Fruit fly (Drosophila melanogaster): ENCODE data around the gene SsRbeta.

The SsRbeta gene

dm6 chr3L:16160420-16161069 lies 31.1 kb downstream of the SsRbeta start (continued):
- TF ChIP-seq pdm3 (GFP tag; optimal IDR thresholded peaks at IDR 0.05): peak; percentile 53
- peak; percentile 52 for TF ChIP-seq achi (GFP tag; optimal IDR thresholded peaks at IDR 0.05)
- TF ChIP-seq fd59A (GFP tag; optimal IDR thresholded peaks at IDR 0.05): no peak
- TF ChIP-seq Ets21C (GFP tag; optimal IDR thresholded peaks at IDR 0.05): no peak
- peak; percentile 26 for TF ChIP-seq CG8632 (GFP tag; optimal IDR thresholded peaks at IDR 0.05)
- peak; percentile 27 for TF ChIP-seq net (GFP tag; optimal IDR thresholded peaks at IDR 0.05)
- TF ChIP-seq CG32006 (GFP tag; optimal IDR thresholded peaks at IDR 0.05): peak; percentile 68
- no peak for TF ChIP-seq topi (GFP tag; optimal IDR thresholded peaks at IDR 0.05)
- TF ChIP-seq Met (GFP tag; optimal IDR thresholded peaks at IDR 0.05): peak; percentile 31
- TF ChIP-seq CG6854 (GFP tag; optimal IDR thresholded peaks at IDR 0.05): no peak
- no peak for TF ChIP-seq salr (GFP tag; optimal IDR thresholded peaks at IDR 0.05)

dm6 chr3L:16161131-16161530 lies 31.7 kb downstream of the SsRbeta start:
- TF ChIP-seq CG16779 (tag; optimal IDR thresholded peaks at IDR 0.05) (no peak), lz (GFP tag; optimal IDR thresholded peaks at IDR 0.05) (no peak), eg (GFP tag; IDR thresholded peaks at IDR 0.05) (no peak), Sox14 (GFP tag; optimal IDR thresholded peaks at IDR 0.05) (no peak), CG6854 (GFP tag; optimal IDR thresholded peaks at IDR 0.05) (no peak), CG6808 (GFP tag; optimal IDR thresholded peaks at IDR 0.05) (no peak), net (GFP tag; optimal IDR thresholded peaks at IDR 0.05) (no peak), CG6163 (GFP tag; IDR thresholded peaks at IDR 0.05) (peak; percentile 49; the same call in 1 of the 3 replicates), Sox102F (GFP tag; optimal IDR thresholded peaks at IDR 0.05) (no peak), Eip78C (GFP tag) (peak; percentile 43), Hr4 (GFP tag; optimal IDR thresholded peaks at IDR 0.05) (no peak), CG3032 (tag; optimal IDR thresholded peaks at IDR 0.05) (no peak), Eip93F (GFP tag; optimal IDR thresholded peaks at IDR 0.05) (peak; percentile 24), svp (GFP tag) (peak; percentile 85), ss (GFP tag; optimal IDR thresholded peaks at IDR 0.05) (no peak), Smox (GFP tag; optimal IDR thresholded peaks at IDR 0.05) (no peak), vri (GFP tag; optimal IDR thresholded peaks at IDR 0.05) (peak; percentile 57), pdm3 (GFP tag; optimal IDR thresholded peaks at IDR 0.05) (no peak), CG6276 (GFP tag; optimal IDR thresholded peaks at IDR 0.05) (no peak), Met (GFP tag; optimal IDR thresholded peaks at IDR 0.05) (no peak), topi (GFP tag; optimal IDR thresholded peaks at IDR 0.05) (no peak), fkh (GFP tag; optimal IDR thresholded peaks at IDR 0.05) (no peak), CG15336 (GFP tag; IDR thresholded peaks at IDR 0.05) (no peak), Hr39 (GFP tag; optimal IDR thresholded peaks at IDR 0.05) (no peak), CG11902 (GFP tag; optimal IDR thresholded peaks at IDR 0.05) (no peak), esn (GFP tag; optimal IDR thresholded peaks at IDR 0.05) (no peak)

- TF ChIP-seq cyc (GFP tag; optimal IDR thresholded peaks at IDR 0.05): peak; percentile 45
- TF ChIP-seq Lpt (GFP tag; optimal IDR thresholded peaks at IDR 0.05): peak; percentile 72
- TF ChIP-seq Eip93F (GFP tag; optimal IDR thresholded peaks at IDR 0.05): no peak
- TF ChIP-seq Hr38 (GFP tag; optimal IDR thresholded peaks at IDR 0.05): no peak
- peak; percentile 93 for TF ChIP-seq Eip78C (GFP tag)
- TF ChIP-seq CG1621 (tag; optimal IDR thresholded peaks at IDR 0.05): peak; percentile 24
- peak; percentile 27 for TF ChIP-seq CG16779 (tag; optimal IDR thresholded peaks at IDR 0.05)
- no peak for TF ChIP-seq CG7368 (GFP tag; optimal IDR thresholded peaks at IDR 0.05)
- peak; percentile 43 for TF ChIP-seq topi (GFP tag; optimal IDR thresholded peaks at IDR 0.05)
- no peak for TF ChIP-seq lz (GFP tag; optimal IDR thresholded peaks at IDR 0.05)
- TF ChIP-seq CG6792 (GFP tag; optimal IDR thresholded peaks at IDR 0.05): peak; percentile 61
- TF ChIP-seq Gug (GFP tag; IDR thresholded peaks at IDR 0.05): peak; percentile 74
- TF ChIP-seq Eip75B (GFP tag; optimal IDR thresholded peaks at IDR 0.05): peak; percentile 57
- TF ChIP-seq CG11294 (GFP tag; IDR thresholded peaks at IDR 0.05): peak; percentile 69; the same call in 1 of the 2 replicates
- TF ChIP-seq salr (GFP tag; optimal IDR thresholded peaks at IDR 0.05): peak in 1 of 2 experiments; percentile 71
- peak in 1 of 2 experiments; percentile 50 for TF ChIP-seq ss (GFP tag; optimal IDR thresholded peaks at IDR 0.05)
- TF ChIP-seq fkh (GFP tag; optimal IDR thresholded peaks at IDR 0.05): peak; percentile 46
- TF ChIP-seq CG10669 (GFP tag; optimal IDR thresholded peaks at IDR 0.05): peak; percentile 62
- peak; percentile 54 for TF ChIP-seq CG11762 (GFP tag; optimal IDR thresholded peaks at IDR 0.05; ENCODE audit: insufficient read depth)
- peak; percentile 47 for TF ChIP-seq Sox102F (GFP tag; optimal IDR thresholded peaks at IDR 0.05)
- TF ChIP-seq OdsH (GFP tag; optimal IDR thresholded peaks at IDR 0.05): peak; percentile 84
- peak; percentile 93 for TF ChIP-seq CG32006 (GFP tag; optimal IDR thresholded peaks at IDR 0.05)
- TF ChIP-seq CG9139 (GFP tag; optimal IDR thresholded peaks at IDR 0.05): no peak
- TF ChIP-seq CG3919 (GFP tag; optimal IDR thresholded peaks at IDR 0.05): peak; percentile 78
Measured at dm6 chr3L:16161847-16162556, 32.6 kb downstream of the SsRbeta start.

Measured in whole organism, prepupa.